Fruit fly (Drosophila melanogaster) whole organism, embryonic: Measurements from ENCODE around the gene KdelR.

Experiments used
- Atf3 ChIP-seq: fragments of 200-800 bp; sonication (Bioruptor generic); optimal IDR thresholded peaks from 3 replicates; lab custom pipeline; 2016; ENCODE audit warnings: missing biosample characterization, missing genetic modification characterization
- B-H2 ChIP-seq: fragments of 200-800 bp; sonication (Bioruptor generic); optimal IDR thresholded peaks from 2 replicates; lab custom pipeline; 2018; ENCODE audit warnings: missing biosample characterization, mild to moderate bottlenecking, missing genetic modification characterization
- CG11093 ChIP-seq: fragments of 200-800 bp; sonication (Bioruptor generic); IDR thresholded peaks from 3 replicates; pipeline ENCODE4 v1.3.6; 2022; ENCODE audit warnings: missing biosample characterization, missing genetic modification characterization
- CG12071 ChIP-seq: fragments of 200-800 bp; sonication (Bioruptor generic); optimal IDR thresholded peaks from 3 replicates; lab custom pipeline; 2018; ENCODE audit warnings: missing biosample characterization, mild to moderate bottlenecking, missing genetic modification characterization
- CG1233 ChIP-seq: fragments of 200-800 bp; sonication (Bioruptor generic); optimal IDR thresholded peaks from 4 replicates; lab custom pipeline; 2018; ENCODE audit warnings: missing biosample characterization, mild to moderate bottlenecking, missing genetic modification characterization
- CG13123 ChIP-seq: fragments of 200-800 bp; sonication (Bioruptor generic); optimal IDR thresholded peaks from 2 replicates; lab custom pipeline; 2016; ENCODE audit warnings: missing biosample characterization, missing genetic modification characterization
- CG13894 ChIP-seq: fragments of 200-800 bp; sonication (Bioruptor generic); optimal IDR thresholded peaks from 3 replicates; lab custom pipeline; 2018; ENCODE audit warnings: missing biosample characterization, mild to moderate bottlenecking, missing genetic modification characterization, moderate library complexity
- CG14441 ChIP-seq: fragments of 200-800 bp; sonication (Bioruptor generic); IDR thresholded peaks from 2 replicates; pipeline ENCODE4 v1.3.6; 2022; ENCODE audit warnings: missing biosample characterization, missing genetic modification characterization
- CG14710 ChIP-seq: fragments of 200-800 bp; sonication (Bioruptor generic); optimal IDR thresholded peaks from 3 replicates; lab custom pipeline; 2019; ENCODE audit warnings: missing biosample characterization, mild to moderate bottlenecking, missing genetic modification characterization, moderate library complexity
- CG15479 ChIP-seq: fragments of 200-800 bp; sonication (Bioruptor generic); optimal IDR thresholded peaks from 3 replicates; lab custom pipeline; 2019; ENCODE audit warnings: missing biosample characterization, mild to moderate bottlenecking, missing genetic modification characterization, moderate library complexity
- CG1602 ChIP-seq: fragments of 200-800 bp; sonication (Bioruptor generic); optimal IDR thresholded peaks from 3 replicates; lab custom pipeline; 2016; ENCODE audit warnings: missing biosample characterization, missing genetic modification characterization
- CG34422 ChIP-seq: fragments of 200-800 bp; sonication (Bioruptor generic); IDR thresholded peaks from 3 replicates; pipeline ENCODE4 v1.3.6; 2022; ENCODE audit warnings: missing biosample characterization, missing genetic modification characterization
- CG3847 ChIP-seq: fragments of 200-800 bp; sonication (Bioruptor generic); IDR thresholded peaks from 2 replicates; pipeline ENCODE4 v1.3.6; 2022; ENCODE audit warnings: missing biosample characterization, missing genetic modification characterization
- CG3995 ChIP-seq: fragments of 200-800 bp; sonication (Bioruptor generic); optimal IDR thresholded peaks from 3 replicates; lab custom pipeline; 2016; ENCODE audit warnings: missing biosample characterization, missing genetic modification characterization
- CG6272 ChIP-seq: fragments of 200-800 bp; sonication (Bioruptor generic); IDR thresholded peaks from 2 replicates; pipeline ENCODE4 v1.3.6; 2022; ENCODE audit warnings: missing biosample characterization, missing genetic modification characterization
- CG6813 ChIP-seq: fragments of 200-800 bp; sonication (Bioruptor generic); optimal IDR thresholded peaks from 2 replicates; lab custom pipeline; 2017; ENCODE audit warnings: missing biosample characterization, missing genetic modification characterization, mild to moderate bottlenecking, moderate library complexity, missing genetic modification reagents
- CG7745 ChIP-seq: fragments of 200-800 bp; sonication (Bioruptor generic); optimal IDR thresholded peaks from 2 replicates; lab custom pipeline; 2018; ENCODE audit warnings: missing biosample characterization, mild to moderate bottlenecking, missing genetic modification characterization, moderate library complexity
- CG9437 ChIP-seq: fragments of 200-800 bp; sonication (Bioruptor generic); optimal IDR thresholded peaks from 2 replicates; lab custom pipeline; 2018; ENCODE audit warnings: missing biosample characterization, mild to moderate bottlenecking, missing genetic modification characterization
- CG9817 ChIP-seq: fragments of 200-800 bp; sonication (Bioruptor generic); optimal IDR thresholded peaks from 2 replicates; lab custom pipeline; 2018; ENCODE audit warnings: missing biosample characterization, mild to moderate bottlenecking, missing genetic modification characterization, moderate library complexity
- Dek ChIP-seq: fragments of 200-800 bp; sonication (Bioruptor generic); optimal IDR thresholded peaks from 3 replicates; lab custom pipeline; 2019; ENCODE audit warnings: missing biosample characterization, mild to moderate bottlenecking, missing genetic modification characterization, moderate library complexity
- Ets97D ChIP-seq: fragments of 200-800 bp; sonication (Bioruptor generic); optimal IDR thresholded peaks from 3 replicates; lab custom pipeline; 2016; ENCODE audit warnings: missing biosample characterization, missing genetic modification characterization
- GATAe ChIP-seq: fragments of 200-800 bp; sonication (Bioruptor generic); conservative IDR thresholded peaks from 2 replicates; pipeline ENCODE4 v1.3.6; 2022; ENCODE audit warnings: missing biosample characterization, missing genetic modification characterization
- H2.0 ChIP-seq: fragments of 200-800 bp; sonication (Bioruptor generic); IDR thresholded peaks from 2 replicates; pipeline ENCODE4 v1.3.6; 2022; ENCODE audit warnings: missing biosample characterization, missing genetic modification characterization
- HHEX ChIP-seq: fragments of 200-800 bp; sonication (Bioruptor generic); optimal IDR thresholded peaks from 3 replicates; lab custom pipeline; 2017; ENCODE audit warnings: missing biosample characterization, mild to moderate bottlenecking, missing genetic modification characterization, missing genetic modification reagents
- HmgZ ChIP-seq: fragments of 200-800 bp; sonication (Bioruptor generic); optimal IDR thresholded peaks from 2 replicates; lab custom pipeline; 2018; ENCODE audit warnings: missing biosample characterization, mild to moderate bottlenecking, missing genetic modification characterization
- Hr78 ChIP-seq, 2 experiments: fragments of 200-800 bp in 1 of 2; fragments of >200 bp in 1 of 2; sonication (Bioruptor generic) in 1 of 2; optimal IDR thresholded peaks; 2 replicates each; lab custom pipeline; 2017 to 2019; ENCODE audit warnings: missing biosample characterization in 2 of 2, missing genetic modification characterization in 2 of 2, mild to moderate bottlenecking in 1 of 2, moderate library complexity in 1 of 2
- Meics ChIP-seq: fragments of 200-800 bp; sonication (Bioruptor generic); optimal IDR thresholded peaks from 2 replicates; lab custom pipeline; 2017; ENCODE audit warnings: missing biosample characterization, mild to moderate bottlenecking, missing genetic modification characterization
- Myb ChIP-seq: fragments of 200-800 bp; sonication (Bioruptor generic); optimal IDR thresholded peaks from 2 replicates; lab custom pipeline; 2016; ENCODE audit warnings: missing biosample characterization, missing genetic modification characterization
- NC2α ChIP-seq: fragments of 200-800 bp; sonication (Bioruptor generic); optimal IDR thresholded peaks from 2 replicates; lab custom pipeline; 2016; ENCODE audit warnings: missing biosample characterization, missing genetic modification characterization
- Oaz ChIP-seq: fragments of 200-800 bp; sonication (Bioruptor generic); IDR thresholded peaks from 2 replicates; pipeline ENCODE4 v1.3.6; 2022; ENCODE audit warnings: missing biosample characterization, missing genetic modification characterization
- Sox100B ChIP-seq: fragments of 200-800 bp; sonication (Bioruptor generic); optimal IDR thresholded peaks from 3 replicates; lab custom pipeline; 2018; ENCODE audit warnings: missing biosample characterization, mild to moderate bottlenecking, missing genetic modification characterization
- Ssrp ChIP-seq: fragments of 200-800 bp; sonication (Bioruptor generic); optimal IDR thresholded peaks from 2 replicates; lab custom pipeline; 2018; ENCODE audit warnings: missing biosample characterization, mild to moderate bottlenecking, missing genetic modification characterization, moderate library complexity
- Stat92E ChIP-seq, 3 experiments: fragments of >200 bp in 2 of 3; fragments of 200-800 bp in 1 of 3; sonication (Bioruptor generic) in 1 of 3; optimal IDR thresholded peaks; 2 replicates each; lab custom pipeline; 2017 to 2019; ENCODE audit warnings: missing biosample characterization in 3 of 3, missing genetic modification characterization in 3 of 3, mild to moderate bottlenecking in 1 of 3, moderate library complexity in 1 of 3
- ara ChIP-seq: fragments of 200-800 bp; sonication (Bioruptor generic); IDR thresholded peaks from 2 replicates; pipeline ENCODE4 v1.3.6; 2022; ENCODE audit warnings: missing biosample characterization, missing genetic modification characterization
- cato ChIP-seq: fragments of 200-800 bp; sonication (Bioruptor generic); optimal IDR thresholded peaks from 2 replicates; lab custom pipeline; 2016; ENCODE audit warnings: missing biosample characterization, missing genetic modification characterization, borderline replicate concordance
- dan ChIP-seq: fragments of 200-800 bp; sonication (Bioruptor generic); IDR thresholded peaks from 2 replicates; pipeline ENCODE4 v1.3.6; 2022; ENCODE audit warnings: missing biosample characterization, missing genetic modification characterization
- dmrt11E ChIP-seq: fragments of 200-800 bp; sonication (Bioruptor generic); optimal IDR thresholded peaks from 3 replicates; lab custom pipeline; 2018; ENCODE audit warnings: missing biosample characterization, mild to moderate bottlenecking, missing genetic modification characterization, moderate library complexity
- dmrt99B ChIP-seq: fragments of 200-800 bp; sonication (Bioruptor generic); optimal IDR thresholded peaks from 2 replicates; lab custom pipeline; 2018; ENCODE audit warnings: missing biosample characterization, mild to moderate bottlenecking, missing genetic modification characterization, moderate library complexity
- ewg ChIP-seq: fragments of 200-800 bp; sonication (Bioruptor generic); optimal IDR thresholded peaks from 3 replicates; lab custom pipeline; 2017; ENCODE audit warnings: mild to moderate bottlenecking, missing biosample characterization, missing genetic modification reagents, missing genetic modification characterization
- gcm2 ChIP-seq: fragments of 200-800 bp; sonication (Bioruptor generic); optimal IDR thresholded peaks from 2 replicates; lab custom pipeline; 2016; ENCODE audit warnings: missing biosample characterization, missing genetic modification characterization
- gem ChIP-seq: fragments of 200-800 bp; sonication (Bioruptor generic); optimal IDR thresholded peaks from 2 replicates; lab custom pipeline; 2019; ENCODE audit warnings: missing biosample characterization, mild to moderate bottlenecking, missing genetic modification characterization, moderate library complexity
- grn ChIP-seq: fragments of 200-800 bp; sonication (Bioruptor generic); optimal IDR thresholded peaks from 3 replicates; lab custom pipeline; 2017; ENCODE audit warnings: missing biosample characterization, missing genetic modification characterization
- gsb ChIP-seq: fragments of 200-800 bp; sonication (Bioruptor generic); IDR thresholded peaks from 2 replicates; pipeline ENCODE4 v1.3.6; 2022; ENCODE audit warnings: missing biosample characterization, missing genetic modification characterization
- hth ChIP-seq: fragments of >200 bp; optimal IDR thresholded peaks from 2 replicates; lab custom pipeline; 2017; ENCODE audit warnings: inconsistent platforms
- mirr ChIP-seq: fragments of 200-800 bp; sonication (Bioruptor generic); optimal IDR thresholded peaks from 3 replicates; lab custom pipeline; 2018; ENCODE audit warnings: missing biosample characterization, mild to moderate bottlenecking, missing genetic modification characterization
- nerfin-2 ChIP-seq: fragments of 200-800 bp; sonication (Bioruptor generic); IDR thresholded peaks from 2 replicates; pipeline ENCODE4 v1.3.6; 2022; ENCODE audit warnings: missing biosample characterization, missing genetic modification characterization; ENCODE audit not compliant: partially characterized antibody
- salm ChIP-seq: fragments of 200-800 bp; sonication (Bioruptor generic); optimal IDR thresholded peaks from 2 replicates; lab custom pipeline; 2018; ENCODE audit warnings: missing biosample characterization, mild to moderate bottlenecking, missing genetic modification characterization
- sc ChIP-seq, 3 experiments: fragments of >200 bp in 2 of 3; fragments of 200-800 bp in 1 of 3; sonication (Bioruptor generic) in 1 of 3; optimal IDR thresholded peaks; 2 replicates in 2 of 3; 3 replicates in 1 of 3; lab custom pipeline; 2017; ENCODE audit warnings: mild to moderate bottlenecking in 1 of 3, missing biosample characterization in 1 of 3, missing genetic modification characterization in 1 of 3, missing genetic modification reagents in 1 of 3
- sna ChIP-seq: fragments of 200-800 bp; sonication (Bioruptor generic); IDR thresholded peaks from 2 replicates; pipeline ENCODE4 v1.3.6; 2022; ENCODE audit warnings: missing biosample characterization, missing genetic modification characterization; ENCODE audit not compliant: partially characterized antibody
- tin ChIP-seq: fragments of 200-800 bp; sonication (Bioruptor generic); optimal IDR thresholded peaks from 3 replicates; lab custom pipeline; 2016; ENCODE audit warnings: missing biosample characterization, missing genetic modification characterization

The KdelR gene

DNA sequence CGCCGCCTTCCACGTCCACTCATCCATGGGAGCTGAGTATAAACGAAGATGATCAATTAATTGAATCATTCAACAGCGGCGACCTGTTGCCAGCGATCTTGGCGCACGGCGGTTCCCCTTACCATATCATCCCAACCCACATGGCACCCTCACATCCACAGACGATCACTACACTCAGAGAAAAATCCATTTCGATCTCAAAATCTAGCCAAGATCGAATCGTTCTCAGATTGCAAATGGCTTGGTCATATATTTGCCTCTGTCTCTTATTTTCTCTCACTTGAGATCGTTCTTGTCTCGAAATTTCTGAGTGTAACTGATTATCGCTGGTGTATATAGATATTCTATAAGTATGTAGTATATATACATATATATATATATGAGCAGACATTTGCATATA lies 41.7 kb downstream of the KdelR start (continued):
- TF ChIP-seq CG15479 (GFP tag; lab: Kevin White, UChicago) (no peak), NC2α (no peak), H2.0 (GFP tag; lab: Robert Waterston, UW) (peak; percentile 60), grn (GFP tag; lab: Kevin White, UChicago) (no peak), CG9437 (no peak), gem (tag; lab: Kevin White, UChicago) (peak; percentile 69), HHEX (GFP tag; lab: Kevin White, UChicago) (peak; percentile 61), CG13123 (no peak), CG14441 (GFP tag; lab: Robert Waterston, UW) (peak; percentile 73), CG14710 (tag; lab: Kevin White, UChicago) (peak; percentile 7), hth (lab: Kevin White, UChicago) (no peak), CG34422 (GFP tag; lab: Robert Waterston, UW) (peak; percentile 73; the same call in 2 of the 3 replicates), CG6813 (GFP tag; lab: Kevin White, UChicago) (peak; percentile 40), Ets97D (GFP tag; lab: Kevin White, UChicago) (peak; percentile 1), Oaz (no peak), B-H2 (GFP tag; lab: Kevin White, UChicago) (peak; percentile 27), CG7745 (no peak), CG9817 (tag; lab: Kevin White, UChicago) (peak; percentile 64), CG13894 (tag; lab: Kevin White, UChicago) (no peak), CG3847 (GFP tag; lab: Robert Waterston, UW) (peak; percentile 56), Dek (no peak), Stat92E (GFP tag; optimal IDR thresholded peaks at IDR 0.05; lab: Kevin White, UChicago) (no peak), dmrt99B (tag; lab: Kevin White, UChicago) (peak; percentile 70), gcm2 (no peak), Hr78 (GFP tag; optimal IDR thresholded peaks at IDR 0.05; lab: Kevin White, UChicago) (peak in 1 of 2 experiments; percentile 4), mirr (GFP tag; lab: Kevin White, UChicago) (peak; percentile 30), CG11093 (no peak), nerfin-2 (GFP tag; lab: Robert Waterston, UW) (no peak), CG1602 (GFP tag; lab: Kevin White, UChicago) (peak; percentile 49), Myb (GFP tag; lab: Kevin White, UChicago) (peak; percentile 8), Ssrp (peak; percentile 17), CG1233 (no peak), ewg (no peak), HmgZ (peak; percentile 15), Meics (GFP tag; lab: Kevin White, UChicago) (peak; percentile 62), CG3995 (no peak), sc (optimal IDR thresholded peaks at IDR 0.05; lab: Kevin White, UChicago) (no peak), sc (GFP tag; optimal IDR thresholded peaks at IDR 0.05; lab: Kevin White, UChicago) (peak; percentile 33), gsb (GFP tag; lab: Robert Waterston, UW) (0 out of 2 replicates have a peak, but pooled peaks have one; percentile 46), CG6272 (GFP tag; lab: Robert Waterston, UW) (no peak), tin (peak; percentile 34), sna (no peak), CG12071 (peak; percentile 50), Atf3 (GFP tag; lab: Kevin White, UChicago) (no peak), dmrt11E (no peak), ara (GFP tag; lab: Robert Waterston, UW) (peak; percentile 66; the same call in 1 of the 2 replicates), salm (tag; lab: Kevin White, UChicago) (peak; percentile 11), dan (GFP tag; lab: Robert Waterston, UW) (no peak), GATAe (GFP tag; lab: Robert Waterston, UW) (no peak), Sox100B (GFP tag; lab: Kevin White, UChicago) (peak; percentile 23), cato (GFP tag; lab: Kevin White, UChicago) (no peak)
